Worm (Caenorhabditis elegans) whole organism, young adult: Measurements from ENCODE around the gene ZC116.1.

Experiments
- let-526 ChIP-seq: fragments of 200-800 bp; sonication (Bioruptor generic); IDR thresholded peaks from 2 replicates; pipeline ENCODE4 v1.3.6; 2022; ENCODE audit warnings: missing genetic modification reagents, missing genetic modification characterization, missing compliant biosample characterization
- nfya-1 ChIP-seq: sonication (generic microtip); optimal IDR thresholded peaks from 2 replicates; lab custom pipeline; 2017; ENCODE audit warnings: antibody characterized with exemption, missing compliant biosample characterization, missing genetic modification characterization, borderline replicate concordance; ENCODE audit not compliant: insufficient read depth

DNA sequence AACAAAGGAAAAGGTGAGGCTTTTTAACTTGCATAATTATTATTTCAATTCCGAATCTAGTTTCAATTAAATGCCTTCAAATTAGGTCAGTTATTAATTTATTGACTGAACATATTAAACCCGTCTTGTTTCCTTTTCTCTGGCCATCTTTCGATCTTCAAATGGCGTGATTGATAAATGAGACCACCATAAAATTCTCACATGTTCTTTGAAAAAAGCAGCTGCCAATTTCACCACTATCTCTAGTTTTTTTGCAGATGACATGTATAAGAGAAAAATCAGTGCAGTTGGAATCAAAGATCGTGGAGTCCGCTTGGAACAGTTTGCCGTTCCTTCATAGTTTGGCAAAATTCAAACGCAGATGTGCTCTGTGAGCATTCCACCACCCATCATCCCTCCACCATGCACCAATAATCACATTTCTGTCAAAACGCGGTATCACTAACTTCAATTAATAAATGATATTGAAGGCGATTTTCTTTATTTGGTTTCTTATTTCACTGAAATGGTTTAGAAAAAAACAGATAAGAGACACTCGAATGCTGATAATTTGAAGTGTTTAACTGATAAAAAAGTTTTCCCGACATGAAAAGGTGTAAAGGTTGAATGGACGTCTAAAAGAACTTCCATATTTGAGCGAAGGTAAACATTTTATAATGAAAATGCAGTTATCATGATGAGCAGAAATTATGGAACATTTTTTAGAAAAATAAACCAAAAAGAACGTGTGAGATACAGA lies 28.3 kb downstream of the ZC116.1 start:
- TF ChIP-seq let-526 (GFP tag; lab: Robert Waterston, UW): no peak
- TF ChIP-seq nfya-1 (tag; lab: Kevin White, UChicago): no peak
